Fruit fly (Drosophila melanogaster) whole organism, embryonic: ENCODE measurements around the gene sit.

Source experiments
- CG13775 ChIP-seq: fragments of 200-800 bp; sonication (Bioruptor generic); optimal IDR thresholded peaks from 3 replicates; lab custom pipeline; 2017; ENCODE audit warnings: missing biosample characterization, mild to moderate bottlenecking, missing genetic modification characterization
- CkIIα-i1 ChIP-seq: fragments of 200-800 bp; sonication (Bioruptor generic); IDR thresholded peaks from 2 replicates; pipeline ENCODE4 v1.3.6; 2022; ENCODE audit warnings: missing biosample characterization, missing genetic modification characterization
- CrebB ChIP-seq: fragments of 200-800 bp; sonication (Bioruptor generic); optimal IDR thresholded peaks from 3 replicates; lab custom pipeline; 2018; ENCODE audit warnings: missing biosample characterization, mild to moderate bottlenecking, missing genetic modification characterization
- Doc2 ChIP-seq: fragments of 200-800 bp; sonication (Bioruptor generic); IDR thresholded peaks from 2 replicates; pipeline ENCODE4 v1.3.6; 2022; ENCODE audit warnings: missing biosample characterization, missing genetic modification characterization
- NFAT ChIP-seq: fragments of 200-800 bp; sonication (Bioruptor generic); IDR thresholded peaks from 2 replicates; pipeline ENCODE4 v1.3.6; 2022; ENCODE audit warnings: missing biosample characterization, missing genetic modification characterization
- sr ChIP-seq: fragments of 200-800 bp; sonication (Bioruptor generic); IDR thresholded peaks from 3 replicates; pipeline ENCODE4 v1.3.6; 2022; ENCODE audit warnings: missing biosample characterization, missing genetic modification characterization

dm6 chr3R:22522042-22522441 lies 40.3 kb downstream of the sit start:
- no peak for TF ChIP-seq sr (GFP tag; lab: Robert Waterston, UW)
- no peak for TF ChIP-seq NFAT
- no peak for TF ChIP-seq CG13775 (GFP tag; lab: Kevin White, UChicago)
- no peak for TF ChIP-seq Doc2 (GFP tag; lab: Robert Waterston, UW)
- no peak for TF ChIP-seq CrebB (tag; lab: Kevin White, UChicago)
- no peak for TF ChIP-seq CkIIα-i1 (GFP tag; lab: Robert Waterston, UW)
